Worm (Caenorhabditis elegans): ENCODE measurements around the gene ZK666.1.

- TF ChIP-seq nhr-237 (tag; optimal IDR thresholded peaks at IDR 0.05): no peak
- TF ChIP-seq unc-62 (GFP tag; optimal IDR thresholded peaks at IDR 0.05): no peak
- TF ChIP-seq elt-1 (tag; optimal IDR thresholded peaks at IDR 0.05): no peak
- TF ChIP-seq jun-1 (tag; optimal IDR thresholded peaks at IDR 0.05): no peak
- no peak for TF ChIP-seq lin-15B (tag; optimal IDR thresholded peaks at IDR 0.05)
- no peak for TF ChIP-seq egl-27 (tag; optimal IDR thresholded peaks at IDR 0.05)
- no peak for TF ChIP-seq snpc-4 (tag; optimal IDR thresholded peaks at IDR 0.05)
- no peak for TF ChIP-seq fkh-10 (GFP tag; optimal IDR thresholded peaks at IDR 0.05)
- TF ChIP-seq nhr-67 (tag; optimal IDR thresholded peaks at IDR 0.05): no peak
- TF ChIP-seq lin-39 (tag; optimal IDR thresholded peaks at IDR 0.05): no peak
- no peak for TF ChIP-seq skn-1 (tag; optimal IDR thresholded peaks at IDR 0.05)
- TF ChIP-seq nhr-23 (tag; optimal IDR thresholded peaks at IDR 0.05): no peak
- no peak for TF ChIP-seq nhr-12 (tag; optimal IDR thresholded peaks at IDR 0.05)
- TF ChIP-seq unc-39 (tag; optimal IDR thresholded peaks at IDR 0.05): no peak
Observed at ce11 chrII:10456979-10457378, 14.2 kb downstream of the ZK666.1 start, which contains the start of gene ZK673.11.

Data from whole organism, L3 larva.